Worm (Caenorhabditis elegans) whole organism, L4 larva: ENCODE measurements around the gene mtx-2.

ENCODE experiments used
- D1046.2 ChIP-seq: fragments of 200-800 bp; sonication (Bioruptor generic); IDR thresholded peaks from 2 replicates; pipeline ENCODE4 v1.3.6; 2022; ENCODE audit warnings: missing genetic modification characterization, missing compliant biosample characterization
- ama-1 ChIP-seq: fragments of 150-350 bp; optimal IDR thresholded peaks from 2 replicates; lab custom pipeline; 2014; ENCODE audit warnings: inconsistent platforms, mixed read lengths
- ceh-28 ChIP-seq: fragments of 150-350 bp; optimal IDR thresholded peaks from 2 replicates; lab custom pipeline; 2014; ENCODE audit warnings: missing biosample characterization, missing genetic modification reagents, missing genetic modification characterization
- ces-1 ChIP-seq: fragments of 150-350 bp; sonication (generic microtip); optimal IDR thresholded peaks from 4 replicates; lab custom pipeline; 2014; ENCODE audit warnings: missing biosample characterization, missing genetic modification reagents, missing genetic modification characterization
- pha-4 ChIP-seq, 2 experiments: fragments of 150-350 bp in 1 of 2; fragments of 200-800 bp in 1 of 2; sonication (Bioruptor generic) in 1 of 2; IDR thresholded peaks in 1 of 2; optimal IDR thresholded peaks in 1 of 2; 2 replicates each; pipeline versions ENCODE4 v1.3.6 to Lab custom; 2014 to 2022; ENCODE audit warnings: missing genetic modification characterization in 2 of 2, missing genetic modification reagents in 2 of 2, missing biosample characterization in 1 of 2, missing compliant biosample characterization in 1 of 2
- skn-1 ChIP-seq: fragments of 150-350 bp; optimal IDR thresholded peaks from 2 replicates; lab custom pipeline; 2014; ENCODE audit warnings: missing biosample characterization, missing genetic modification characterization
- snpc-4 ChIP-seq: fragments of 150-350 bp; optimal IDR thresholded peaks from 2 replicates; lab custom pipeline; 2014; ENCODE audit warnings: missing biosample characterization, missing genetic modification characterization

ce11 chrIII:7734105-7734504, 29.3 kb downstream of the mtx-2 start:
- TF ChIP-seq snpc-4, result no peak
- TF ChIP-seq D1046.2, result no peak
- no peak for TF ChIP-seq ama-1 (lab: Kevin White, UChicago)
- no peak for TF ChIP-seq pha-4 (GFP tag; IDR thresholded peaks at IDR 0.05; lab: Robert Waterston, UW)
- TF ChIP-seq pha-4 (tag; optimal IDR thresholded peaks at IDR 0.05; lab: Kevin White, UChicago), result no peak
- no peak for TF ChIP-seq skn-1 (tag; lab: Kevin White, UChicago)
- no peak for TF ChIP-seq ceh-28 (tag; lab: Kevin White, UChicago)
- TF ChIP-seq ces-1 (GFP tag; lab: Kevin White, UChicago), result no peak
